Fruit fly (Drosophila melanogaster): ENCODE results near the gene CG42816.

CG42816 gene

dm6 chr3L:17841085-17841606 lies 43.8 kb upstream of the CG42816 start, which contains the start of gene CG5577 (continued):
- TF ChIP-seq CG7745 (tag; optimal IDR thresholded peaks at IDR 0.05) = no peak
- TF ChIP-seq dysf (GFP tag; IDR thresholded peaks at IDR 0.05) = 0 out of 3 replicates have a peak, but pooled peaks have one; percentile 12
- TF ChIP-seq NC2α (GFP tag; optimal IDR thresholded peaks at IDR 0.05) = no peak
- no peak for TF ChIP-seq CG31224 (GFP tag; IDR thresholded peaks at IDR 0.05)
- TF ChIP-seq Camta (GFP tag; optimal IDR thresholded peaks at IDR 0.05) = no peak
- no peak for TF ChIP-seq Spps (tag; optimal IDR thresholded peaks at IDR 0.05)
- peak; percentile 65 for TF ChIP-seq zen2 (GFP tag; IDR thresholded peaks at IDR 0.05; ENCODE audit: partially characterized antibody)
- peak; percentile 68 for TF ChIP-seq Scr (GFP tag; IDR thresholded peaks at IDR 0.05; ENCODE audit: partially characterized antibody)
- no peak for TF ChIP-seq CG8281 (tag; optimal IDR thresholded peaks at IDR 0.05)
- no peak for TF ChIP-seq sisA (GFP tag; IDR thresholded peaks at IDR 0.05)
- TF ChIP-seq knrl (GFP tag; IDR thresholded peaks at IDR 0.05; ENCODE audit: partially characterized antibody) = peak; percentile 56; the same call in 2 of the 3 replicates
- no peak for TF ChIP-seq abd-A (tag; optimal IDR thresholded peaks at IDR 0.05)
- peak; percentile 38 for TF ChIP-seq CG1832 (GFP tag; optimal IDR thresholded peaks at IDR 0.05)
- peak; percentile 15 for TF ChIP-seq Fer3 (tag; optimal IDR thresholded peaks at IDR 0.05)
- TF ChIP-seq tna (GFP tag; IDR thresholded peaks at IDR 0.05; ENCODE audit: partially characterized antibody) = peak; percentile 42; the same call in 1 of the 2 replicates
- no peak for TF ChIP-seq Doc3 (GFP tag; IDR thresholded peaks at IDR 0.05; ENCODE audit: partially characterized antibody)
- TF ChIP-seq stc (GFP tag; IDR thresholded peaks at IDR 0.05) = peak; percentile 42; the same call in 1 of the 2 replicates
- TF ChIP-seq CG8924 (tag; optimal IDR thresholded peaks at IDR 0.05) = no peak
- TF ChIP-seq slbo (GFP tag; IDR thresholded peaks at IDR 0.05) = peak; percentile 39; the same call in 1 of the 2 replicates
- TF ChIP-seq CG3163 (GFP tag; optimal IDR thresholded peaks at IDR 0.05) = peak; percentile 14
- no peak for TF ChIP-seq ind (GFP tag; optimal IDR thresholded peaks at IDR 0.05)
- no peak for TF ChIP-seq tin (GFP tag; optimal IDR thresholded peaks at IDR 0.05)
- no peak for TF ChIP-seq peb (GFP tag; IDR thresholded peaks at IDR 0.05)
- peak; percentile 8 for TF ChIP-seq stwl (tag; optimal IDR thresholded peaks at IDR 0.05)
- no peak for TF ChIP-seq jing (GFP tag; optimal IDR thresholded peaks at IDR 0.05)
- peak; percentile 50 for TF ChIP-seq caup (GFP tag; optimal IDR thresholded peaks at IDR 0.05; ENCODE audit: severe bottlenecking)
- peak; percentile 79 for TF ChIP-seq CG10543 (GFP tag; optimal IDR thresholded peaks at IDR 0.05)
- TF ChIP-seq CG6813 (GFP tag; optimal IDR thresholded peaks at IDR 0.05) = no peak
- no peak for TF ChIP-seq ab (GFP tag; optimal IDR thresholded peaks at IDR 0.05)
- TF ChIP-seq CG4328 (GFP tag; optimal IDR thresholded peaks at IDR 0.05) = no peak
- TF ChIP-seq disco-r (GFP tag; optimal IDR thresholded peaks at IDR 0.05) = no peak
- peak; percentile 71; the same call in 1 of the 2 replicates for TF ChIP-seq Adf1 (GFP tag; IDR thresholded peaks at IDR 0.05)
- TF ChIP-seq NfI (GFP tag; optimal IDR thresholded peaks at IDR 0.05) = peak; percentile 21
- peak; percentile 75 for TF ChIP-seq HmgZ (tag; optimal IDR thresholded peaks at IDR 0.05)
- TF ChIP-seq Meics (GFP tag; optimal IDR thresholded peaks at IDR 0.05) = peak; percentile 40
- no peak for TF ChIP-seq Six4 (GFP tag; optimal IDR thresholded peaks at IDR 0.05)
- TF ChIP-seq cato (GFP tag; optimal IDR thresholded peaks at IDR 0.05; ENCODE audit: borderline replicate concordance) = no peak
- TF ChIP-seq CG15514 (GFP tag; optimal IDR thresholded peaks at IDR 0.05) = peak; percentile 56
- peak; percentile 30 for TF ChIP-seq lilli (GFP tag; optimal IDR thresholded peaks at IDR 0.05)
- TF ChIP-seq zfh2 (GFP tag; optimal IDR thresholded peaks at IDR 0.05) = peak; percentile 9
- no peak for TF ChIP-seq CG1792 (GFP tag; optimal IDR thresholded peaks at IDR 0.05)
- no peak for TF ChIP-seq CG1529 (GFP tag; optimal IDR thresholded peaks at IDR 0.05)
- TF ChIP-seq PHDP (tag; optimal IDR thresholded peaks at IDR 0.05) = no peak
- TF ChIP-seq row (GFP tag; IDR thresholded peaks at IDR 0.05) = peak; percentile 74
- TF ChIP-seq cad (GFP tag; optimal IDR thresholded peaks at IDR 0.05) = no peak
- TF ChIP-seq CG3847 (GFP tag; IDR thresholded peaks at IDR 0.05) = no peak
- TF ChIP-seq Rx (GFP tag; IDR thresholded peaks at IDR 0.05) = no peak
- TF ChIP-seq gfzf (GFP tag; optimal IDR thresholded peaks at IDR 0.05) = no peak
- TF ChIP-seq Bteb2 (GFP tag; optimal IDR thresholded peaks at IDR 0.05) = no peak
- TF ChIP-seq CG9932 (GFP tag; IDR thresholded peaks at IDR 0.05) = peak; percentile 51; the same call in 1 of the 2 replicates

All from whole organism, embryonic.